Worm (Caenorhabditis elegans) whole organism, L1 larva: ENCODE results near the gene ZK809.5.

Experiments used
- ama-1 ChIP-seq: fragments of 150-350 bp; optimal IDR thresholded peaks from 2 replicates; lab custom pipeline; 2014
- ceh-8 ChIP-seq: fragments of 200-800 bp; sonication (Bioruptor generic); optimal IDR thresholded peaks from 2 replicates; lab custom pipeline; 2018; ENCODE audit warnings: mild to moderate bottlenecking, missing genetic modification characterization, moderate library complexity, missing compliant biosample characterization
- ceh-82 ChIP-seq, 3 experiments: fragments of 150-350 bp in 1 of 3; sonication (generic microtip) in 2 of 3; optimal IDR thresholded peaks; 2 replicates each; lab custom pipeline; 2014 to 2017; ENCODE audit warnings: missing biosample characterization in 3 of 3, missing genetic modification characterization in 3 of 3
- isw-1 ChIP-seq: fragments of 200-800 bp; sonication (Bioruptor generic); IDR thresholded peaks from 2 replicates; pipeline ENCODE4 v1.3.6; 2022; ENCODE audit warnings: missing genetic modification characterization, missing compliant biosample characterization
- lin-39 ChIP-seq: fragments of 150-350 bp; optimal IDR thresholded peaks from 2 replicates; lab custom pipeline; 2014; ENCODE audit warnings: missing biosample characterization, missing genetic modification reagents, missing genetic modification characterization
- unc-62 ChIP-seq: fragments of 150-350 bp; optimal IDR thresholded peaks from 2 replicates; lab custom pipeline; 2014; ENCODE audit warnings: missing biosample characterization, missing genetic modification reagents, missing genetic modification characterization
- ztf-4 ChIP-seq: fragments of 150-350 bp; optimal IDR thresholded peaks from 2 replicates; lab custom pipeline; 2014; ENCODE audit warnings: missing biosample characterization, missing genetic modification characterization

DNA sequence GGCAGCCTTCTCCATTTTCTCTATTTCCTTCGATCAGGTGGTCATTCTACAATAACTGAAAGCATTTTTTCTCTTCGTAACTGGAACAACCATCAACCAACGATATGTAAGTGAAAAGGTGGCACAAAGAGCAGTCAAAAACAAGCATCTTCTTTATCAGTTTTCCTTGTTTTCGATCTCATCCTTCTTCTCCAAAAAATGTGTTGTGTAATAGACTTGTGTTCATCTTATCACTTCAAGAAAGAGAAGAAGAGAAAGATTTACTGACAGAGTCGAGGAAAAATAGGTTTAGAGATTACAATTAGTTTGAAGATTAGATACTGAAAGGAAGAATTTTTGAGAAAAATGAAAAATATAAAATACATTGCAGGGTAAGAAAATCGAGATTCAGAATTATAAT lies 11.2 kb upstream of the ZK809.5 start:
- TF ChIP-seq lin-39 (tag; lab: Kevin White, UChicago) = no peak
- no peak for TF ChIP-seq ceh-82 (tag; optimal IDR thresholded peaks at IDR 0.05; lab: Kevin White, UChicago)
- TF ChIP-seq ama-1 (lab: Kevin White, UChicago) = no peak
- peak; percentile 10 for TF ChIP-seq ztf-4 (tag; lab: Kevin White, UChicago)
- TF ChIP-seq unc-62 (GFP tag; lab: Kevin White, UChicago) = no peak
- TF ChIP-seq ceh-8 (GFP tag; lab: Kevin White, UChicago) = no peak
- TF ChIP-seq isw-1 (GFP tag; lab: Robert Waterston, UW) = no peak
